Worm (Caenorhabditis elegans): ENCODE results near the gene cmd-1.

DNA sequence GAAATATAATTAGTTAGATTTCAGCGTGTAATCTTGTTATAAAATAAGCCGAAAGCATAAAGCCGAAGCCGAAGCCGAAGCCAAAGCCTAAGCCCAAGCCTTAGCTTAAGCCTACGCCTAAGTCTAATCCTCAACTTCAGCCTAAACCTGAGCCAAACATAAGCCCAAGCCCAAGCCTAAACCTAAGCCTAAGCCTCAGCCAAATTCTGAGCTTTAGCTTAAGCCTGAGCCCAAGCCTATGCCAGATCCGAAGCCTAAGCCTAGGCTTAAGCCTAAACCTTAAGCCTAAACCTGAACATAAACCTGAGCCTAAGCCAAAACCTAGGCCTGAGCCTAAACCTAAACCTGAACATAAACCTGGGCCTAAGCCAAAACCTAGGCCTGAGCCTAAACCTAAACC, 4.6 kb downstream of the cmd-1 start:
- TF ChIP-seq unc-130 (GFP tag; optimal IDR thresholded peaks at IDR 0.05) = no peak
- TF ChIP-seq dpl-1 (GFP tag; optimal IDR thresholded peaks at IDR 0.05) = no peak
- no peak for TF ChIP-seq ekl-4 (GFP tag; IDR thresholded peaks at IDR 0.05)
- TF ChIP-seq nhr-27 (tag; optimal IDR thresholded peaks at IDR 0.05) = no peak
- no peak for TF ChIP-seq mxl-1 (tag; optimal IDR thresholded peaks at IDR 0.05)
- no peak for TF ChIP-seq him-1 (tag; optimal IDR thresholded peaks at IDR 0.05)
- no peak for TF ChIP-seq atf-7 (tag; optimal IDR thresholded peaks at IDR 0.05)
- TF ChIP-seq F22D6.2 (tag; optimal IDR thresholded peaks at IDR 0.05) = no peak
- no peak for TF ChIP-seq nhr-120 (GFP tag; IDR thresholded peaks at IDR 0.05)
- no peak for TF ChIP-seq mes-4 (tag; optimal IDR thresholded peaks at IDR 0.05)

Measured in whole organism, young adult.